Fruit fly (Drosophila melanogaster) whole organism, embryonic: Measurements from ENCODE around the gene CG32170.
A peak's percentile ranks its signal among the peaks of the same experiment; 100 is the strongest.

Source experiments
- CG10959 ChIP-seq: fragments of 200-800 bp; sonication (Bioruptor generic); IDR thresholded peaks from 2 replicates; pipeline ENCODE4 v1.3.6; 2022; ENCODE audit warnings: missing biosample characterization, missing genetic modification characterization
- CG10979 ChIP-seq: fragments of 200-800 bp; sonication (Bioruptor generic); optimal IDR thresholded peaks from 2 replicates; lab custom pipeline; 2018; ENCODE audit warnings: missing biosample characterization, mild to moderate bottlenecking, missing genetic modification characterization, moderate library complexity
- CG11456 ChIP-seq: fragments of 200-800 bp; sonication (Bioruptor generic); IDR thresholded peaks from 3 replicates; pipeline ENCODE4 v1.3.6; 2022; ENCODE audit warnings: missing biosample characterization, missing genetic modification characterization
- CG12155 ChIP-seq: fragments of 200-800 bp; sonication (Bioruptor generic); optimal IDR thresholded peaks from 3 replicates; lab custom pipeline; 2016; ENCODE audit warnings: missing biosample characterization, missing genetic modification characterization
- CG12744 ChIP-seq: fragments of 200-800 bp; sonication (Bioruptor generic); optimal IDR thresholded peaks from 2 replicates; lab custom pipeline; 2016; ENCODE audit warnings: missing biosample characterization, missing genetic modification characterization
- CG13296 ChIP-seq: fragments of 200-800 bp; sonication (Bioruptor generic); optimal IDR thresholded peaks from 3 replicates; lab custom pipeline; 2018; ENCODE audit warnings: missing biosample characterization, mild to moderate bottlenecking, missing genetic modification characterization
- CG13424 ChIP-seq: fragments of 200-800 bp; sonication (Bioruptor generic); optimal IDR thresholded peaks from 2 replicates; lab custom pipeline; 2019; ENCODE audit warnings: missing biosample characterization, mild to moderate bottlenecking, missing genetic modification characterization, moderate library complexity
- CG14667 ChIP-seq: fragments of 200-800 bp; sonication (Bioruptor generic); IDR thresholded peaks from 2 replicates; pipeline ENCODE4 v1.3.6; 2022; ENCODE audit warnings: missing biosample characterization, missing genetic modification characterization
- CG15696 ChIP-seq: fragments of 200-800 bp; sonication (Bioruptor generic); optimal IDR thresholded peaks from 2 replicates; lab custom pipeline; 2019; ENCODE audit warnings: missing biosample characterization, mild to moderate bottlenecking, missing genetic modification characterization, moderate library complexity
- CG1647 ChIP-seq: fragments of 200-800 bp; sonication (Bioruptor generic); optimal IDR thresholded peaks from 3 replicates; lab custom pipeline; 2016; ENCODE audit warnings: missing biosample characterization, missing genetic modification characterization
- CG17359 ChIP-seq: fragments of 200-800 bp; sonication (Bioruptor generic); optimal IDR thresholded peaks from 3 replicates; lab custom pipeline; 2018; ENCODE audit warnings: missing biosample characterization, mild to moderate bottlenecking, missing genetic modification characterization, moderate library complexity
- CG17361 ChIP-seq: fragments of 200-800 bp; sonication (Bioruptor generic); IDR thresholded peaks from 3 replicates; pipeline ENCODE4 v1.3.6; 2022; ENCODE audit warnings: missing biosample characterization, missing genetic modification characterization
- CG17829 ChIP-seq: fragments of 200-800 bp; optimal IDR thresholded peaks from 2 replicates; lab custom pipeline; 2019; ENCODE audit warnings: missing biosample characterization, mild to moderate bottlenecking, missing genetic modification characterization, moderate library complexity
- CG2120 ChIP-seq: fragments of 200-800 bp; sonication (Bioruptor generic); optimal IDR thresholded peaks from 3 replicates; lab custom pipeline; 2016; ENCODE audit warnings: missing biosample characterization, missing genetic modification characterization
- CG2712 ChIP-seq: fragments of 200-800 bp; optimal IDR thresholded peaks from 3 replicates; lab custom pipeline; 2019; ENCODE audit warnings: missing biosample characterization, mild to moderate bottlenecking, missing genetic modification characterization, moderate library complexity
- CG30403 ChIP-seq: fragments of 200-800 bp; sonication (Bioruptor generic); optimal IDR thresholded peaks from 3 replicates; lab custom pipeline; 2016; ENCODE audit warnings: missing biosample characterization, missing genetic modification characterization
- CG31441 ChIP-seq: fragments of 200-800 bp; sonication (Bioruptor generic); IDR thresholded peaks from 2 replicates; pipeline ENCODE4 v1.3.6; 2022; ENCODE audit warnings: missing biosample characterization, missing genetic modification characterization
- CG32532 ChIP-seq: fragments of 200-800 bp; sonication (Bioruptor generic); IDR thresholded peaks from 2 replicates; pipeline ENCODE4 v1.3.6; 2022; ENCODE audit warnings: missing biosample characterization, missing genetic modification characterization
- CG4404 ChIP-seq: fragments of 200-800 bp; sonication (Bioruptor generic); IDR thresholded peaks from 2 replicates; pipeline ENCODE4 v1.3.6; 2022; ENCODE audit warnings: missing biosample characterization, missing genetic modification characterization
- CG6175 ChIP-seq: fragments of 200-800 bp; sonication (Bioruptor generic); IDR thresholded peaks from 3 replicates; pipeline ENCODE4 v1.3.6; 2022; ENCODE audit warnings: missing biosample characterization, missing genetic modification characterization
- CG6791 ChIP-seq: fragments of 200-800 bp; sonication (Bioruptor generic); IDR thresholded peaks from 3 replicates; pipeline ENCODE4 v1.3.6; 2022; ENCODE audit warnings: missing biosample characterization, missing genetic modification characterization; ENCODE audit not compliant: partially characterized antibody
- CG7839 ChIP-seq: fragments of 200-800 bp; sonication (Bioruptor generic); optimal IDR thresholded peaks from 3 replicates; lab custom pipeline; 2018; ENCODE audit warnings: missing biosample characterization, mild to moderate bottlenecking, missing genetic modification characterization, moderate library complexity
- CG9817 ChIP-seq: fragments of 200-800 bp; sonication (Bioruptor generic); optimal IDR thresholded peaks from 2 replicates; lab custom pipeline; 2018; ENCODE audit warnings: missing biosample characterization, mild to moderate bottlenecking, missing genetic modification characterization, moderate library complexity
- CTCF ChIP-seq: fragments of 200-800 bp; sonication (Bioruptor generic); optimal IDR thresholded peaks from 2 replicates; lab custom pipeline; 2017; ENCODE audit warnings: missing biosample characterization, mild to moderate bottlenecking, missing genetic modification characterization, moderate library complexity
- CoRest ChIP-seq: fragments of 200-800 bp; sonication (Bioruptor generic); optimal IDR thresholded peaks from 3 replicates; lab custom pipeline; 2018; ENCODE audit warnings: missing biosample characterization, mild to moderate bottlenecking, missing genetic modification characterization, moderate library complexity
- D ChIP-seq, 2 experiments: fragments of 200-800 bp in 1 of 2; fragments of >200 bp in 1 of 2; sonication (Bioruptor generic) in 1 of 2; optimal IDR thresholded peaks; 2 replicates in 1 of 2; 3 replicates in 1 of 2; lab custom pipeline; 2017; ENCODE audit warnings: mild to moderate bottlenecking in 1 of 2, missing biosample characterization in 1 of 2, missing genetic modification characterization in 1 of 2, missing genetic modification reagents in 1 of 2
- Dek ChIP-seq: fragments of 200-800 bp; sonication (Bioruptor generic); optimal IDR thresholded peaks from 3 replicates; lab custom pipeline; 2019; ENCODE audit warnings: missing biosample characterization, mild to moderate bottlenecking, missing genetic modification characterization, moderate library complexity
- Hmx ChIP-seq: fragments of 200-800 bp; sonication (Bioruptor generic); optimal IDR thresholded peaks from 2 replicates; lab custom pipeline; 2016; ENCODE audit warnings: missing biosample characterization, missing genetic modification characterization
- Hr78 ChIP-seq, 2 experiments: fragments of 200-800 bp in 1 of 2; fragments of >200 bp in 1 of 2; sonication (Bioruptor generic) in 1 of 2; optimal IDR thresholded peaks; 2 replicates each; lab custom pipeline; 2017 to 2019; ENCODE audit warnings: missing biosample characterization in 2 of 2, missing genetic modification characterization in 2 of 2, mild to moderate bottlenecking in 1 of 2, moderate library complexity in 1 of 2
- Oli ChIP-seq: fragments of 200-800 bp; sonication (Bioruptor generic); optimal IDR thresholded peaks from 2 replicates; lab custom pipeline; 2018; ENCODE audit warnings: missing biosample characterization, mild to moderate bottlenecking, missing genetic modification characterization, moderate library complexity
- PHDP ChIP-seq: fragments of 200-800 bp; sonication (Bioruptor generic); optimal IDR thresholded peaks from 3 replicates; lab custom pipeline; 2018; ENCODE audit warnings: missing biosample characterization, mild to moderate bottlenecking, missing genetic modification characterization, moderate library complexity
- bowl ChIP-seq: fragments of 200-800 bp; sonication (Bioruptor generic); IDR thresholded peaks from 2 replicates; pipeline ENCODE4 v1.3.6; 2022; ENCODE audit warnings: missing biosample characterization, missing genetic modification characterization
- chinmo ChIP-seq: fragments of 200-800 bp; sonication (Bioruptor generic); IDR thresholded peaks from 4 replicates; pipeline ENCODE4 v1.3.6; 2022; ENCODE audit warnings: missing biosample characterization, missing genetic modification characterization; ENCODE audit not compliant: partially characterized antibody
- gem ChIP-seq: fragments of 200-800 bp; sonication (Bioruptor generic); optimal IDR thresholded peaks from 2 replicates; lab custom pipeline; 2019; ENCODE audit warnings: missing biosample characterization, mild to moderate bottlenecking, missing genetic modification characterization, moderate library complexity
- grau ChIP-seq: fragments of 200-800 bp; optimal IDR thresholded peaks from 3 replicates; lab custom pipeline; 2019; ENCODE audit warnings: missing biosample characterization, mild to moderate bottlenecking, missing genetic modification characterization, moderate library complexity
- gsb-n ChIP-seq: fragments of 200-800 bp; sonication (Bioruptor generic); optimal IDR thresholded peaks from 3 replicates; lab custom pipeline; 2018; ENCODE audit warnings: missing biosample characterization, mild to moderate bottlenecking, missing genetic modification characterization
- kah ChIP-seq: fragments of 200-800 bp; sonication (Bioruptor generic); optimal IDR thresholded peaks from 2 replicates; lab custom pipeline; 2018; ENCODE audit warnings: missing biosample characterization, mild to moderate bottlenecking, missing genetic modification characterization
- maf-S ChIP-seq: fragments of 200-800 bp; sonication (Bioruptor generic); optimal IDR thresholded peaks from 2 replicates; lab custom pipeline; 2016; ENCODE audit warnings: missing biosample characterization, missing genetic modification characterization
- peb ChIP-seq: fragments of 200-800 bp; sonication (Bioruptor generic); IDR thresholded peaks from 2 replicates; pipeline ENCODE4 v1.3.6; 2022; ENCODE audit warnings: missing biosample characterization, missing genetic modification characterization
- pita ChIP-seq: fragments of 200-800 bp; sonication (Bioruptor generic); optimal IDR thresholded peaks from 2 replicates; lab custom pipeline; 2017; ENCODE audit warnings: missing biosample characterization, mild to moderate bottlenecking, missing genetic modification characterization
- sisA ChIP-seq: fragments of 200-800 bp; sonication (Bioruptor generic); IDR thresholded peaks from 2 replicates; pipeline ENCODE4 v1.3.6; 2022; ENCODE audit warnings: missing biosample characterization, missing genetic modification characterization
- sr ChIP-seq: fragments of 200-800 bp; sonication (Bioruptor generic); IDR thresholded peaks from 3 replicates; pipeline ENCODE4 v1.3.6; 2022; ENCODE audit warnings: missing biosample characterization, missing genetic modification characterization
- stwl ChIP-seq: fragments of 200-800 bp; sonication (Bioruptor generic); optimal IDR thresholded peaks from 3 replicates; lab custom pipeline; 2018; ENCODE audit warnings: missing biosample characterization, mild to moderate bottlenecking, missing genetic modification characterization, moderate library complexity
- unpg ChIP-seq: fragments of 200-800 bp; sonication (Bioruptor generic); optimal IDR thresholded peaks from 3 replicates; lab custom pipeline; 2018; ENCODE audit warnings: missing biosample characterization, mild to moderate bottlenecking, missing genetic modification characterization, moderate library complexity
- vvl ChIP-seq: fragments of 200-800 bp; sonication (Bioruptor generic); IDR thresholded peaks from 2 replicates; pipeline ENCODE4 v1.3.6; 2022; ENCODE audit warnings: missing biosample characterization, missing genetic modification characterization
- wek ChIP-seq: fragments of 200-800 bp; sonication (Bioruptor generic); optimal IDR thresholded peaks from 3 replicates; lab custom pipeline; 2018; ENCODE audit warnings: missing biosample characterization, mild to moderate bottlenecking, missing genetic modification characterization, moderate library complexity
- wor ChIP-seq: fragments of 200-800 bp; sonication (Bioruptor generic); IDR thresholded peaks from 2 replicates; pipeline ENCODE4 v1.3.6; 2022; ENCODE audit warnings: missing biosample characterization, missing genetic modification characterization
- z ChIP-seq: fragments of 200-800 bp; sonication (Bioruptor generic); IDR thresholded peaks from 3 replicates; pipeline ENCODE4 v1.3.6; 2022; ENCODE audit warnings: missing biosample characterization, missing genetic modification characterization

CG32170 gene

DNA sequence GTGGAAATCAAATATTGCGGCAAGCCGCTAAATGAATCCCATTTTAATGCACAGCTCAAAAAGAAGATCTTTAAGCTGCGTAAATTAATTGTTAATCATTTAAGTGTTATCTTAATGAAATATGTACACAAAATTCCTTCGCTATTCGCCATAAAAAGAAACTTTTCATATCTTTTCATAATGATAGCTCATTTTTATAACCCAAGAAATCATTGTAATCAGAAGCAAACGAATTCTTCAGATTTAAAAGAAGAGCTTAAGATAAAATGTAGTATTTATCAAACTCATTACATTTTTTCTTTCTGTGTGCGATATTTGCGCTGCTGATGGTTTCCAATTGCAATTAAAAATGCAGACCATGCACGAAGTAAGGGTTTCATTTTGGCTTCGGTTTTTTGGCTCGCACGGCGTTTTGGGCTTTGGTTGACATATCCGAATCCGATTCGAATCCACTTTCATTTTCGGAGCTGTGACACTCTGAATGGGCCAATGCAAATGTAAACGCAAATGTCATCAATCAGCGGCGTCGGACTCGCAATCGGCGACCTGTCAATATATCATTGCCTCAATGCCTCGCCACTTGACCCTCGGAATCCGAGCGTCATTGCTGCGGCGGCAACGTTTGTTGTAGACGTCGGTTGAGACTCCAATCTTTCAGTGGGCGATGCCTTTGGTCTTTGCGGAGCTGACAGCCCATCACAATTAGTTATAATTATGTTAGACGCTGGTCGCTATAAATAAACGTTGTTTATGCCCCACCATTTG, 40.5 kb downstream of the CG32170 start (continued):
- peak in 1 of 2 experiments; percentile 49 for TF ChIP-seq Hr78 (GFP tag; optimal IDR thresholded peaks at IDR 0.05; lab: Kevin White, UChicago)
- TF ChIP-seq vvl (GFP tag; lab: Robert Waterston, UW) = 0 out of 2 replicates have a peak, but pooled peaks have one; percentile 9
- no peak for TF ChIP-seq peb
- 0 out of 3 replicates have a peak, but pooled peaks have one; percentile 36 for TF ChIP-seq CG11456
- TF ChIP-seq CG17359 (tag; lab: Kevin White, UChicago) = peak; percentile 25
- no peak for TF ChIP-seq unpg (GFP tag; lab: Kevin White, UChicago)
- no peak for TF ChIP-seq maf-S (GFP tag; lab: Kevin White, UChicago)
- 0 out of 2 replicates have a peak, but pooled peaks have one; percentile 31 for TF ChIP-seq wor (GFP tag; lab: Robert Waterston, UW)
- TF ChIP-seq CG2712 (tag; lab: Kevin White, UChicago) = peak; percentile 16
- TF ChIP-seq PHDP (tag; lab: Kevin White, UChicago) = peak; percentile 17
- peak; percentile 2 for TF ChIP-seq CG7839 (tag; lab: Kevin White, UChicago)
- peak; percentile 12 for TF ChIP-seq CoRest
- TF ChIP-seq sr (GFP tag; lab: Robert Waterston, UW) = peak; percentile 76
- TF ChIP-seq CG17361 (GFP tag; lab: Robert Waterston, UW) = 0 out of 3 replicates have a peak, but pooled peaks have one; percentile 22
- peak; percentile 7 for TF ChIP-seq Oli
- no peak for TF ChIP-seq CG30403 (GFP tag; lab: Kevin White, UChicago)
- TF ChIP-seq sisA (GFP tag; lab: Robert Waterston, UW) = peak; percentile 25; the same call in 1 of the 2 replicates
- TF ChIP-seq grau (tag; lab: Kevin White, UChicago) = peak; percentile 7
- TF ChIP-seq stwl (tag; lab: Kevin White, UChicago) = no peak
- TF ChIP-seq CG1647 (GFP tag; lab: Kevin White, UChicago) = no peak
- peak; percentile 54; the same call in 1 of the 4 replicates for TF ChIP-seq chinmo (GFP tag; lab: Robert Waterston, UW)
- TF ChIP-seq CG12155 (GFP tag; lab: Kevin White, UChicago) = no peak
- TF ChIP-seq gem (tag; lab: Kevin White, UChicago) = peak; percentile 42
- 0 out of 2 replicates have a peak, but pooled peaks have one; percentile 24 for TF ChIP-seq CG31441
- peak; percentile 42 for TF ChIP-seq CG13424 (tag; lab: Kevin White, UChicago)

- TF ChIP-seq CG12744 (no peak), vvl (GFP tag; lab: Robert Waterston, UW) (0 out of 2 replicates have a peak, but pooled peaks have one; percentile 22), CG9817 (tag; lab: Kevin White, UChicago) (no peak), CG32532 (GFP tag; lab: Robert Waterston, UW) (no peak), gsb-n (tag; lab: Kevin White, UChicago) (no peak), CG10959 (GFP tag; lab: Robert Waterston, UW) (no peak), pita (GFP tag; lab: Kevin White, UChicago) (no peak), wek (GFP tag; lab: Kevin White, UChicago) (peak; percentile 12), kah (GFP tag; lab: Kevin White, UChicago) (no peak), D (optimal IDR thresholded peaks at IDR 0.05; lab: Kevin White, UChicago) (no peak), D (GFP tag; optimal IDR thresholded peaks at IDR 0.05; lab: Kevin White, UChicago) (no peak), CG14667 (no peak), CG13296 (GFP tag; lab: Kevin White, UChicago) (no peak), CG6175 (no peak), CTCF (GFP tag; lab: Kevin White, UChicago) (no peak), CG4404 (GFP tag; lab: Robert Waterston, UW) (no peak), CG6791 (no peak), bowl (GFP tag; lab: Robert Waterston, UW) (no peak), z (GFP tag; lab: Robert Waterston, UW) (peak; percentile 88), CG15696 (tag; lab: Kevin White, UChicago) (no peak), CG2120 (no peak), chinmo (GFP tag; lab: Robert Waterston, UW) (0 out of 4 replicates have a peak, but pooled peaks have one; percentile 35), CG17829 (tag; lab: Kevin White, UChicago) (no peak), CG10979 (no peak), Hmx (GFP tag; lab: Kevin White, UChicago) (no peak), Dek (no peak)
Measured at dm6 chr3L:16922952-16923351, 45.8 kb downstream of the CG32170 start, which contains the start of gene CG13028. TSS of gene CG13028 (plus strand) at chr3L:16923252.
